Worm (Caenorhabditis elegans) whole organism, midembryonic: ENCODE results near the gene arid-1.

Source experiments
- T22C8.4 ChIP-seq: fragments of 200-800 bp; sonication (Bioruptor generic); IDR thresholded peaks from 2 replicates; pipeline ENCODE4 v1.3.6; 2022; ENCODE audit warnings: missing genetic modification characterization, missing compliant biosample characterization
- cog-1 ChIP-seq: sonication (generic microtip); optimal IDR thresholded peaks from 2 replicates; lab custom pipeline; 2016; ENCODE audit warnings: missing genetic modification characterization, missing compliant biosample characterization
- flt-1 ChIP-seq: fragments of 200-800 bp; sonication (Bioruptor generic); IDR thresholded peaks from 2 replicates; pipeline ENCODE4 v1.3.6; 2022; ENCODE audit warnings: missing genetic modification characterization, missing compliant biosample characterization
- klf-2 ChIP-seq: fragments of 200-800 bp; sonication (Bioruptor generic); conservative IDR thresholded peaks from 2 replicates; pipeline ENCODE4 v1.3.6; 2022; ENCODE audit warnings: missing genetic modification reagents, missing genetic modification characterization, missing compliant biosample characterization
- med-1 ChIP-seq: sonication (generic microtip); optimal IDR thresholded peaks from 2 replicates; lab custom pipeline; 2017; ENCODE audit warnings: missing genetic modification characterization, mild to moderate bottlenecking, missing compliant biosample characterization, antibody characterized with exemption, missing genetic modification reagents; ENCODE audit not compliant: insufficient read depth
- ref-1 ChIP-seq: fragments of 200-800 bp; sonication (Bioruptor generic); conservative IDR thresholded peaks from 2 replicates; pipeline ENCODE4 v1.3.6; 2022; ENCODE audit warnings: missing genetic modification reagents, missing genetic modification characterization, missing compliant biosample characterization
- tab-1 ChIP-seq: fragments of 200-800 bp; sonication (Bioruptor generic); IDR thresholded peaks from 2 replicates; pipeline ENCODE4 v1.3.6; 2022; ENCODE audit warnings: missing genetic modification characterization, missing compliant biosample characterization
- ztf-23 ChIP-seq: fragments of 200-800 bp; sonication (Bioruptor generic); IDR thresholded peaks from 2 replicates; pipeline ENCODE4 v1.3.6; 2022; ENCODE audit warnings: missing genetic modification reagents, missing genetic modification characterization, missing compliant biosample characterization
- ztf-29 ChIP-seq: fragments of 200-800 bp; sonication (Bioruptor generic); IDR thresholded peaks from 2 replicates; pipeline ENCODE4 v1.3.6; 2022; ENCODE audit warnings: missing genetic modification reagents, missing genetic modification characterization, missing compliant biosample characterization

Gene arid-1

ce11 chrV:155215-155614 is 30.8 kb upstream of the arid-1 start:
- no peak for TF ChIP-seq ztf-29 (GFP tag; lab: Robert Waterston, UW)
- TF ChIP-seq ztf-23 (GFP tag; lab: Robert Waterston, UW) = peak; percentile 51; the same call in 1 of the 2 replicates
- no peak for TF ChIP-seq med-1 (GFP tag; lab: Kevin White, UChicago)
- no peak for TF ChIP-seq cog-1 (tag; lab: Kevin White, UChicago)
- TF ChIP-seq flt-1 = 0 out of 2 replicates have a peak, but pooled peaks have one; percentile 55
- TF ChIP-seq ref-1 = no peak
- TF ChIP-seq tab-1 (GFP tag; lab: Robert Waterston, UW) = no peak
- no peak for TF ChIP-seq T22C8.4 (GFP tag; lab: Robert Waterston, UW)
- TF ChIP-seq klf-2 (GFP tag; lab: Robert Waterston, UW) = 0 out of 2 replicates have a peak, but pooled peaks have one; percentile 9

ce11 chrV:156044-156869 is 29.7 kb upstream of the arid-1 start, which contains the start of gene ttb-1:
Gene ttb-1, plus strand, starts transcription at chrV:156819.
- TF ChIP-seq cog-1 (tag; lab: Kevin White, UChicago) (no peak), T22C8.4 (GFP tag; lab: Robert Waterston, UW) (no peak), tab-1 (GFP tag; lab: Robert Waterston, UW) (no peak; the same call in 1 of the 2 replicates), klf-2 (GFP tag; lab: Robert Waterston, UW) (no peak), ztf-29 (GFP tag; lab: Robert Waterston, UW) (peak; percentile 49; the same call in 1 of the 2 replicates), ztf-23 (GFP tag; lab: Robert Waterston, UW) (peak; percentile 52; the same call in 1 of the 2 replicates), ref-1 (no peak), flt-1 (peak; percentile 63; the same call in 1 of the 2 replicates), med-1 (GFP tag; lab: Kevin White, UChicago) (no peak)

- no peak for TF ChIP-seq ref-1
- TF ChIP-seq cog-1 (tag; lab: Kevin White, UChicago) = no peak
- TF ChIP-seq ztf-29 (GFP tag; lab: Robert Waterston, UW) = no peak
- no peak for TF ChIP-seq med-1 (GFP tag; lab: Kevin White, UChicago)
- TF ChIP-seq T22C8.4 (GFP tag; lab: Robert Waterston, UW) = no peak
- TF ChIP-seq tab-1 (GFP tag; lab: Robert Waterston, UW) = no peak
- TF ChIP-seq klf-2 (GFP tag; lab: Robert Waterston, UW) = no peak
- no peak for TF ChIP-seq ztf-23 (GFP tag; lab: Robert Waterston, UW)
- no peak for TF ChIP-seq flt-1
These were observed 19.3 kb upstream of the arid-1 start, which contains the start of gene Y108G3AL.2 for ce11 chrV:166687-167086. Gene Y108G3AL.2, plus strand, starts transcription at chrV:166987.

- TF ChIP-seq tab-1 (GFP tag; lab: Robert Waterston, UW) = no peak
- no peak for TF ChIP-seq flt-1
- no peak for TF ChIP-seq klf-2 (GFP tag; lab: Robert Waterston, UW)
These were observed 13.9 kb upstream of the arid-1 start, which contains the start of gene cfap-36 for ce11 chrV:172110-172509. Gene cfap-36, minus strand, starts transcription at chrV:172210.

- 0 out of 2 replicates have a peak, but pooled peaks have one; percentile 31 for TF ChIP-seq klf-2 (GFP tag; lab: Robert Waterston, UW)
- no peak for TF ChIP-seq tab-1 (GFP tag; lab: Robert Waterston, UW)
These were observed 12.5 kb upstream of the arid-1 start for ce11 chrV:173437-173836.

- TF ChIP-seq cog-1 (tag; lab: Kevin White, UChicago) = no peak
- no peak for TF ChIP-seq med-1 (GFP tag; lab: Kevin White, UChicago)
- no peak for TF ChIP-seq ztf-29 (GFP tag; lab: Robert Waterston, UW)
- no peak for TF ChIP-seq tab-1 (GFP tag; lab: Robert Waterston, UW)
- no peak for TF ChIP-seq ref-1
- no peak for TF ChIP-seq T22C8.4 (GFP tag; lab: Robert Waterston, UW)
- no peak for TF ChIP-seq flt-1
- TF ChIP-seq ztf-23 (GFP tag; lab: Robert Waterston, UW) = no peak
- TF ChIP-seq klf-2 (GFP tag; lab: Robert Waterston, UW) = no peak
These were observed 11.4 kb upstream of the arid-1 start for ce11 chrV:174520-174919.

ce11 chrV:176870-177467 is 9.0 kb upstream of the arid-1 start, which contains the start of gene cul-3:
Gene cul-3, plus strand, starts transcription at chrV:177417.
- TF ChIP-seq med-1 (GFP tag; lab: Kevin White, UChicago) (no peak), ztf-29 (GFP tag; lab: Robert Waterston, UW) (no peak)

ce11 chrV:185124-185523 is 843 bp upstream of the arid-1 start:
- TF ChIP-seq tab-1 (GFP tag; lab: Robert Waterston, UW) (no peak), cog-1 (tag; lab: Kevin White, UChicago) (no peak), ref-1 (no peak), flt-1 (no peak), klf-2 (GFP tag; lab: Robert Waterston, UW) (no peak), med-1 (GFP tag; lab: Kevin White, UChicago) (no peak), T22C8.4 (GFP tag; lab: Robert Waterston, UW) (no peak), ztf-29 (GFP tag; lab: Robert Waterston, UW) (no peak), ztf-23 (GFP tag; lab: Robert Waterston, UW) (no peak)

ce11 chrV:189436-189835 is 3.5 kb downstream of the arid-1 start:
- TF ChIP-seq T22C8.4 (GFP tag; lab: Robert Waterston, UW) (no peak), tab-1 (GFP tag; lab: Robert Waterston, UW) (no peak), flt-1 (no peak), ztf-29 (GFP tag; lab: Robert Waterston, UW) (no peak), klf-2 (GFP tag; lab: Robert Waterston, UW) (no peak), cog-1 (tag; lab: Kevin White, UChicago) (no peak), ztf-23 (GFP tag; lab: Robert Waterston, UW) (no peak), med-1 (GFP tag; lab: Kevin White, UChicago) (no peak), ref-1 (no peak)
